Worm (Caenorhabditis elegans): ENCODE data around the gene bath-13.

The bath-13 gene

DNA sequence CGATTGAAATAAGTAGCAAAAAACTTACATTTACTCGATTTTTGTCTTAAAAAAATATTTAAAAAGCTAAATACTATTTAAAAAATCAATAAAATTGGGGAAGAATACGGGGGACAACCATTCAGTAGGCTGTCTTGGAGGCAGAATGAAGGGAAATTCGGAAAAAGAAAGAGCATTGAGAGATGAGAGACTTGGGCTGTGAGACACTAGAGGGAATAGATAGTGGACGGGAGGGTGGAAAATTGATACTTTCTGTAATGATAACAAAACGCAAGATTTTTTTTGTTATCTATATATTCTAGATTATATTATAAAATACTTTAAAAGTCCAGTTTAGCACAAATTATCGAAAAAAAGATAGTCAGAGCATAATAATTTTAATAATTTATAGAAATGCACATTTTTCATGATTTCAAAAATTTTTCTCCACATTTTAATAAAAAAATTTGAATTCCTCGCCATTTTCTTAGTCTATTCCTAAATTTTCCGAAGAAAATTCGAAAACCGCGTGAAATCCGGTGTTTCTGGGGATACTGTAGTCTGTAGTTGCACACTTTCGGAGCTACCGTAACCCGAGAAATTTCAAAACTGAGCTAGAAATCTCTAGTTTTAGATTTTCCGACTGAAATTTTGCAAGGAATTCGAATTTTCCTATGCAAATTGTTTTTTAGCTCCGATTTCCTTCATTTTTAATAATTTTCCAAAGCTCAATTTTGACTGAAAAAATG is 18.0 kb downstream of the bath-13 start:
- TF ChIP-seq dpl-1 (GFP tag; optimal IDR thresholded peaks at IDR 0.05) (no peak), F57C9.4 (tag; optimal IDR thresholded peaks at IDR 0.05) (no peak), K12H6.12 (tag; optimal IDR thresholded peaks at IDR 0.05) (no peak), F57A8.1 (GFP tag; optimal IDR thresholded peaks at IDR 0.05) (no peak), athp-1 (tag; optimal IDR thresholded peaks at IDR 0.05) (peak; percentile 42), snpc-1.1 (tag; optimal IDR thresholded peaks at IDR 0.05; ENCODE audit: insufficient read depth) (no peak), akir-1 (GFP tag; optimal IDR thresholded peaks at IDR 0.05) (no peak), mcd-1 (GFP tag; IDR thresholded peaks at IDR 0.05) (0 out of 2 replicates have a peak, but pooled peaks have one; percentile 10), madf-6 (GFP tag; IDR thresholded peaks at IDR 0.05) (peak; percentile 54), xnd-1 (tag; optimal IDR thresholded peaks at IDR 0.05) (peak; percentile 57), C06A6.2 (GFP tag; conservative IDR thresholded peaks at IDR 0.05) (no peak), hmg-1.2 (GFP tag; IDR thresholded peaks at IDR 0.05) (peak; percentile 30; the same call in 1 of the 2 replicates), sea-2 (GFP tag; IDR thresholded peaks at IDR 0.05) (no peak), lir-1 (GFP tag; conservative IDR thresholded peaks at IDR 0.05) (no peak), rpc-1 (optimal IDR thresholded peaks at IDR 0.05) (no peak), rpc-1 (tag; optimal IDR thresholded peaks at IDR 0.05) (no peak), ceh-40 (GFP tag; IDR thresholded peaks at IDR 0.05) (no peak), nfya-1 (tag; optimal IDR thresholded peaks at IDR 0.05; ENCODE audit: borderline replicate concordance, insufficient read depth) (no peak), lsl-1 (GFP tag; optimal IDR thresholded peaks at IDR 0.05) (peak; percentile 92), F39B2.1 (GFP tag; IDR thresholded peaks at IDR 0.05) (no peak), tbx-9 (tag; optimal IDR thresholded peaks at IDR 0.05; ENCODE audit: borderline replicate concordance) (no peak), C17E4.6 (GFP tag; IDR thresholded peaks at IDR 0.05) (no peak), Y56A3A.18 (GFP tag; IDR thresholded peaks at IDR 0.05) (no peak), ceh-58 (GFP tag; IDR thresholded peaks at IDR 0.05) (no peak), sptf-2 (GFP tag; optimal IDR thresholded peaks at IDR 0.05) (no peak), chd-7 (tag; optimal IDR thresholded peaks at IDR 0.05) (no peak)

ce11 chrII:2488386-2488785 is 33.5 kb downstream of the bath-13 start, which contains the start of gene F53G2.1:
Gene F53G2.1 (plus strand): TSS chrII:2488686.
- TF ChIP-seq ztf-25 (GFP tag; IDR thresholded peaks at IDR 0.05) = no peak
- TF ChIP-seq Y95B8A.8 (GFP tag; IDR thresholded peaks at IDR 0.05) = no peak
- TF ChIP-seq sdz-38 (tag; optimal IDR thresholded peaks at IDR 0.05) = no peak
- TF ChIP-seq ceh-91 (GFP tag; IDR thresholded peaks at IDR 0.05) = no peak
- TF ChIP-seq F10E7.11 (tag; optimal IDR thresholded peaks at IDR 0.05) = no peak
- no peak for TF ChIP-seq unc-130 (GFP tag; optimal IDR thresholded peaks at IDR 0.05)
- TF ChIP-seq egrh-3 (GFP tag; IDR thresholded peaks at IDR 0.05) = no peak
- TF ChIP-seq lir-1 (GFP tag; conservative IDR thresholded peaks at IDR 0.05) = no peak
- TF ChIP-seq lag-1 (GFP tag; IDR thresholded peaks at IDR 0.05) = no peak
- no peak for TF ChIP-seq die-1 (tag; optimal IDR thresholded peaks at IDR 0.05)
- no peak for TF ChIP-seq dpl-1 (GFP tag; optimal IDR thresholded peaks at IDR 0.05)
- TF ChIP-seq zim-3 (tag; optimal IDR thresholded peaks at IDR 0.05) = no peak
- no peak for TF ChIP-seq nfya-1 (tag; optimal IDR thresholded peaks at IDR 0.05; ENCODE audit: borderline replicate concordance, insufficient read depth)

ce11 chrII:2483507-2483906 is 38.4 kb downstream of the bath-13 start, which contains the start of gene F53G2.13:
Gene F53G2.13 (plus strand): TSS chrII:2483807.
- TF ChIP-seq him-1 (tag; optimal IDR thresholded peaks at IDR 0.05) (no peak), lin-26 (GFP tag; IDR thresholded peaks at IDR 0.05) (no peak), B0261.1 (tag; optimal IDR thresholded peaks at IDR 0.05) (no peak), snpc-4 (GFP tag; optimal IDR thresholded peaks at IDR 0.05) (no peak), snpc-4 (tag; optimal IDR thresholded peaks at IDR 0.05) (no peak), sdz-38 (tag; optimal IDR thresholded peaks at IDR 0.05) (no peak), ztf-26 (tag; optimal IDR thresholded peaks at IDR 0.05) (no peak), egl-44 (GFP tag; IDR thresholded peaks at IDR 0.05) (no peak), Y53F4B.3 (GFP tag; IDR thresholded peaks at IDR 0.05) (no peak), B0336.3 (GFP tag; IDR thresholded peaks at IDR 0.05) (no peak), nfya-1 (tag; optimal IDR thresholded peaks at IDR 0.05; ENCODE audit: borderline replicate concordance, insufficient read depth) (no peak)

Data from whole organism, young adult.